Worm (Caenorhabditis elegans) whole organism, mixed stage, embryonic: ENCODE data around the gene nduv-2.

Source experiments
- drap-1 ChIP-seq: fragments of 200-800 bp; sonication (Bioruptor generic); optimal IDR thresholded peaks from 3 replicates; lab custom pipeline; 2018; ENCODE audit warnings: mild to moderate bottlenecking, missing genetic modification characterization, missing compliant biosample characterization
- sem-2 ChIP-seq: fragments of 200-800 bp; sonication (Bioruptor generic); optimal IDR thresholded peaks from 2 replicates; lab custom pipeline; 2018; ENCODE audit warnings: mild to moderate bottlenecking, missing genetic modification characterization, missing compliant biosample characterization
- snpc-4 ChIP-seq: fragments of 150-350 bp; optimal IDR thresholded peaks from 2 replicates; lab custom pipeline; 2014; ENCODE audit warnings: missing biosample characterization, missing genetic modification characterization

- no peak for TF ChIP-seq snpc-4 (tag; lab: Kevin White, UChicago)
- TF ChIP-seq sem-2, result no peak
- no peak for TF ChIP-seq drap-1
Observed at ce11 chrV:13600882-13601281, 24.5 kb downstream of the nduv-2 start, which contains the start of gene rdy-2.
